Worm (Caenorhabditis elegans): ENCODE results near the gene dnc-2.

ce11 chrIII:5964058-5964632 is 38.6 kb upstream of the dnc-2 start:
- TF ChIP-seq ceh-36 (tag; optimal IDR thresholded peaks at IDR 0.05): no peak
- no peak for TF ChIP-seq tbx-37 (GFP tag; conservative IDR thresholded peaks at IDR 0.05)
- no peak for TF ChIP-seq hnd-1 (tag; optimal IDR thresholded peaks at IDR 0.05)
- TF ChIP-seq hmg-4 (GFP tag; optimal IDR thresholded peaks at IDR 0.05): no peak
- no peak for TF ChIP-seq tbx-11 (GFP tag; IDR thresholded peaks at IDR 0.05)
- TF ChIP-seq ama-1 (optimal IDR thresholded peaks at IDR 0.05): no peak
- TF ChIP-seq ets-7 (tag; optimal IDR thresholded peaks at IDR 0.05): no peak
- no peak for TF ChIP-seq B0310.2 (tag; optimal IDR thresholded peaks at IDR 0.05)
- TF ChIP-seq F13C5.2 (tag; optimal IDR thresholded peaks at IDR 0.05): no peak
- TF ChIP-seq tra-4 (tag; optimal IDR thresholded peaks at IDR 0.05): no peak
- no peak for TF ChIP-seq pes-1 (GFP tag; IDR thresholded peaks at IDR 0.05)
- no peak for TF ChIP-seq sea-1 (GFP tag; conservative IDR thresholded peaks at IDR 0.05)
- no peak for TF ChIP-seq aly-1 (tag; optimal IDR thresholded peaks at IDR 0.05)
- TF ChIP-seq flt-1 (GFP tag; IDR thresholded peaks at IDR 0.05): no peak
